Fruit fly (Drosophila melanogaster): ENCODE measurements around the gene CG43774.

- no peak for TF ChIP-seq psq (optimal IDR thresholded peaks at IDR 0.05)
- no peak for TF ChIP-seq insv (optimal IDR thresholded peaks at IDR 0.05)
- no peak for TF ChIP-seq Myc (optimal IDR thresholded peaks at IDR 0.05)
These were observed 48.3 kb downstream of the CG43774 start for dm6 chr2L:4056781-4057180.

Measured in Kc167 (cell line).